Worm (Caenorhabditis elegans): ENCODE results near the gene C46A5.1.

C46A5.1 gene

DNA sequence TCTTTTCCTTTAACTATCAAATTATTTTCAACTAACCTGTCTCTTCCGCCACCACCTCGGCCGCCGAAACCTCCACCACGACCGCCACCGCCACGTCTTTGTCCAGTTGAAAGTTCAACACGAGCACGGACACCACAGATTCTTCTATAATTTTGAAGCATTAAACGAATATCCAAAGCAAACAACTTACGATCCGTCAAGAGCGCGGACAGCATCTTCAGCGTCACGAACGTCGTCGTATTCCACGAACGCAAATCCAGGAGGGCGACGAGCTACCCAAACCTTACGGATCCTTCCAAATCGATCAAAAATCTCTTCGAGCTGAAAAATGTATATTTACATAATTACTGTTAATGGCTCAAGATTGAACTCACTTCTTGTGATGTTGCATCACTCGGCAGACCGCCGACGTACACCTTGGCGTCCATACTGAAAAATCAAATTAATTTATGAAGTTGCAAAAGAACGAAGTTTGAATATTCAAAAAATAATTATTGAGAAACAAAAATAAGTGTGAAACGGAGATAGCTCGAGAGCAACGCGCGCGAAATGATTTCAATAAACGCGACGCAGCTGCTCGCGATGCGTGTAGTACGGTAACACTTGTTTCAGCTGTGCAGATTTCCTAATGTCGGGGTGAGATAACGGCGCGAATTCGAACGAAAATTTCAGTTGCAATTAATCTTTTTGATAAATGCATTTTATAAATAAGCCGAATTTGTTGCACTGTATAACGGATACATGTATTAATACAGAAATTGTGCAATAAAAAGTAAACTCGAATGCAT is 27.3 kb downstream of the C46A5.1 start, which contains the start of gene rsp-6 (continued):
- TF ChIP-seq nhr-77 (tag; optimal IDR thresholded peaks at IDR 0.05) (no peak), mab-5 (tag; optimal IDR thresholded peaks at IDR 0.05) (peak; percentile 88)

DNA sequence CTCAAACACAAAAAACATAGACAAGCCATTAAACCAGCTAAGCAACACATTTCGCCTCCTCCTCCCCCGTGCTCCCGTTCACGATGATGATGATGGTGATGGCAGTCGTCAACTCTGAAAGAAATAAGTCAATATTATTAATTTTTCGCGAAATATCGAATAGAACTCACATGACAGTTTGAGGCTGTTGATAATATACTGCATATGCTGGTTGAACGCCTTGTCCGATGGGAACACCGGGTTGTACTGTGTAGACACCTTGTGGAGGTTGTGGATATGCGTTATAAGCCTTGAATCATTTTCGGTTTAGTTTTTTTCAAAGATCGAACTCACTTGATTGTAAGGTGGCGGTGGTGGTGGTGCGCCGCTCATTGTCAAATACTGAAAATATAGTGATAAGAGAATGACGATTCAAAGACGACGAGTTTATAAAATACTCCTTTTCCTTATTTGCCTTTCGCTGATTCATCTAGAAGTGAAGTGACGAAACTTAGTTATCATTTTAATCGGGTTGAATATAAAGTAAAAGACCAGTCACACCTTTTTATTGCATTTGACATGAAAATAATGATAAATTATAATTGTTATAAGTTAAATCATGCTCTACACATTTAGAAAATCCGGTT is 28.2 kb downstream of the C46A5.1 start, which contains the start of gene C33H5.13:
TSS of gene C33H5.13 (minus strand) at position 443 of the 626 bp plus-strand sequence.
- TF ChIP-seq elt-1 (tag; optimal IDR thresholded peaks at IDR 0.05): no peak
- no peak for TF ChIP-seq R02D3.7 (tag; optimal IDR thresholded peaks at IDR 0.05)
- TF ChIP-seq nhr-237 (tag; optimal IDR thresholded peaks at IDR 0.05): no peak
- no peak for TF ChIP-seq dmd-4 (tag; optimal IDR thresholded peaks at IDR 0.05)
- TF ChIP-seq crh-2 (tag; optimal IDR thresholded peaks at IDR 0.05): peak; percentile 32
- TF ChIP-seq gmeb-1 (tag; optimal IDR thresholded peaks at IDR 0.05): no peak
- no peak for TF ChIP-seq lin-39 (tag; optimal IDR thresholded peaks at IDR 0.05)
- no peak for TF ChIP-seq unc-55 (GFP tag; optimal IDR thresholded peaks at IDR 0.05)
- TF ChIP-seq C34F6.9 (tag; optimal IDR thresholded peaks at IDR 0.05): no peak
- no peak for TF ChIP-seq ceh-16 (tag; optimal IDR thresholded peaks at IDR 0.05)
- peak; percentile 7 for TF ChIP-seq nhr-129 (tag; optimal IDR thresholded peaks at IDR 0.05)
- no peak for TF ChIP-seq aly-2 (tag; optimal IDR thresholded peaks at IDR 0.05)
- TF ChIP-seq nhr-25 (tag; optimal IDR thresholded peaks at IDR 0.05): no peak
- TF ChIP-seq F13H6.1 (tag; optimal IDR thresholded peaks at IDR 0.05): no peak
- TF ChIP-seq lin-11 (tag; optimal IDR thresholded peaks at IDR 0.05): no peak
- no peak for TF ChIP-seq snpc-4 (tag; optimal IDR thresholded peaks at IDR 0.05)
- no peak for TF ChIP-seq ZK546.5 (tag; optimal IDR thresholded peaks at IDR 0.05)
- TF ChIP-seq ztf-4 (tag; optimal IDR thresholded peaks at IDR 0.05): no peak
- TF ChIP-seq nhr-10 (tag; optimal IDR thresholded peaks at IDR 0.05): no peak
- no peak for TF ChIP-seq unc-39 (tag; optimal IDR thresholded peaks at IDR 0.05)
- TF ChIP-seq nhr-11 (tag; optimal IDR thresholded peaks at IDR 0.05): no peak
- TF ChIP-seq unc-62 (GFP tag; optimal IDR thresholded peaks at IDR 0.05): no peak
- peak; percentile 97 for TF ChIP-seq fos-1 (tag; optimal IDR thresholded peaks at IDR 0.05)
- no peak for TF ChIP-seq nhr-77 (tag; optimal IDR thresholded peaks at IDR 0.05)
- TF ChIP-seq zag-1 (tag; optimal IDR thresholded peaks at IDR 0.05): no peak
- TF ChIP-seq skn-1 (tag; optimal IDR thresholded peaks at IDR 0.05): peak; percentile 35
- no peak for TF ChIP-seq lsy-2 (tag; optimal IDR thresholded peaks at IDR 0.05)
- no peak for TF ChIP-seq alr-1 (tag; optimal IDR thresholded peaks at IDR 0.05)
- no peak for TF ChIP-seq nhr-6 (tag; optimal IDR thresholded peaks at IDR 0.05)
- TF ChIP-seq sma-9 (GFP tag; optimal IDR thresholded peaks at IDR 0.05): peak; percentile 13
- TF ChIP-seq sma-9 (tag; optimal IDR thresholded peaks at IDR 0.05): no peak
- TF ChIP-seq sem-4 (tag; optimal IDR thresholded peaks at IDR 0.05): no peak
- TF ChIP-seq blmp-1 (tag; optimal IDR thresholded peaks at IDR 0.05; ENCODE audit: insufficient read depth): no peak

DNA sequence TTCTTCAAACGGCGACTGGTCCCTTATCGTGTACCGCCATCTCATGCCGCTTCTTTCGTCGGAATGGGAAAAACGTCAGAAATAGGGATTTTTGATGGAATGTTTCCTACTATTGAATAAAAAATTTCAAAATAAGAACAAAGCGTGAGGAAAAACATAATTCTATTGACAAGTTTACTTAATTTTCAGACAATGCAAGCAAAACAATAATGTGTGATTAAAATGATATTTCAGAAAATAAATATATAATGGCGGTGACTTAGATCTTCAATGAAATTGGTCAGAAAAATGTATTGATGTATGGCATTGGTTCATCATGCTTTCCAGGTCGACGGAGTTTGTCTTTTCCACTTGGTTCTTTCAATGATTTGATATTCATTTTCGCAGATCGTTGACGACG is 31.0 kb downstream of the C46A5.1 start, which contains the start of gene ntp-1:
TSS of gene ntp-1 (minus strand) at position 101 of the 400 bp plus-strand sequence.
- TF ChIP-seq skn-1 (tag; optimal IDR thresholded peaks at IDR 0.05): no peak
- no peak for TF ChIP-seq lsy-2 (tag; optimal IDR thresholded peaks at IDR 0.05)
- no peak for TF ChIP-seq unc-39 (tag; optimal IDR thresholded peaks at IDR 0.05)
- no peak for TF ChIP-seq alr-1 (tag; optimal IDR thresholded peaks at IDR 0.05)

DNA sequence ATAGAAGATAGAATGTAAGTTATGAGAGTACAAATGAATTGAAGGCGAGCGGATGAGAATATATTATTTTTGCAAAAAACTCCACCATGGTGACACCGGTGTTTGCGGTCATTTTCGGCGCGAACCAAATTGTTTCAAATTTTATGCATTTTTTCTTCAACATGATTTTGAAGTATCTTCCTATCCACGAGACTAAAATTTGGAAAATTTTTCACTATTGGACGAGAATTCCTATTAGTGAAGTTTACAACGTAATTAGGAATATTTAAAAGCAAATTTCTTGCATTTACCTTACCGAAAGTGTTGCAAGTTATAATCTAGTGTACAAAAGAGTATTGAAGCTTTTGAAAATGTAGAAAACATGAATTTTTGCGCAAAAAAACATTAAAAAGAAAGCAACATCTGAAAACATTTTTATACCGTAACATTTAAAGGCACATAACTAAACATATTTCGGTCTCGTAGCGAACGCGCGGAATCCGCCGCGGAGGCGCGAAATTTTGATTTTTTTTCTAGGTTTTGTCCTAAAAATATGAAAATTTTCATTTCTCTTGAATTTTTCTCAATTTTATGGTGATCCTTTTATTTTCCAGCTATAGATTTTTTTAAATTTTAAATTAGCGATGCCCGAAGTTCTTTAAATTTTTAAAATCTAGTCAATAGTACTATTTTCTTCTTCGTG is 32.8 kb downstream of the C46A5.1 start, which contains the start of gene sgo-1:
TSS of gene sgo-1 (minus strand) at position 51 of the 682 bp plus-strand sequence.
- TF ChIP-seq C34F6.9 (tag; optimal IDR thresholded peaks at IDR 0.05) (no peak), dmd-4 (tag; optimal IDR thresholded peaks at IDR 0.05) (no peak), egl-27 (tag; optimal IDR thresholded peaks at IDR 0.05) (no peak), ceh-16 (tag; optimal IDR thresholded peaks at IDR 0.05) (no peak), lin-13 (GFP tag; optimal IDR thresholded peaks at IDR 0.05) (no peak), ceh-82 (tag; optimal IDR thresholded peaks at IDR 0.05) (no peak), lsy-2 (tag; optimal IDR thresholded peaks at IDR 0.05) (no peak), peb-1 (tag; optimal IDR thresholded peaks at IDR 0.05) (no peak), fos-1 (tag; optimal IDR thresholded peaks at IDR 0.05) (no peak), nhr-10 (tag; optimal IDR thresholded peaks at IDR 0.05) (no peak), unc-55 (GFP tag; optimal IDR thresholded peaks at IDR 0.05) (no peak), unc-39 (tag; optimal IDR thresholded peaks at IDR 0.05) (no peak)
